Worm (Caenorhabditis elegans) whole organism, L4 larva: ENCODE measurements around the gene Y37H2A.14.

Experiments used
- T26A8.4 ChIP-seq: fragments of 200-800 bp; sonication (Bioruptor generic); IDR thresholded peaks from 2 replicates; pipeline ENCODE4 v1.3.6; 2022; ENCODE audit warnings: missing genetic modification characterization, missing compliant biosample characterization
- aly-2 ChIP-seq: sonication (generic microtip); optimal IDR thresholded peaks from 2 replicates; lab custom pipeline; 2018; ENCODE audit warnings: missing biosample characterization, missing genetic modification characterization
- dmd-8 ChIP-seq: fragments of 200-800 bp; sonication (Bioruptor generic); IDR thresholded peaks from 2 replicates; pipeline ENCODE4 v1.3.6; 2022; ENCODE audit warnings: missing genetic modification characterization, missing compliant biosample characterization
- pha-4 ChIP-seq, 2 experiments: fragments of 150-350 bp in 1 of 2; fragments of 200-800 bp in 1 of 2; sonication (Bioruptor generic) in 1 of 2; IDR thresholded peaks in 1 of 2; optimal IDR thresholded peaks in 1 of 2; 2 replicates each; pipeline versions ENCODE4 v1.3.6 to Lab custom; 2014 to 2022; ENCODE audit warnings: missing genetic modification characterization in 2 of 2, missing genetic modification reagents in 2 of 2, missing biosample characterization in 1 of 2, missing compliant biosample characterization in 1 of 2
- php-3 ChIP-seq: fragments of 200-800 bp; sonication (Bioruptor generic); IDR thresholded peaks from 2 replicates; pipeline ENCODE4 v1.3.6; 2022; ENCODE audit warnings: missing genetic modification reagents, missing genetic modification characterization, missing compliant biosample characterization
- saeg-2 ChIP-seq: fragments of 200-800 bp; sonication (Bioruptor generic); IDR thresholded peaks from 2 replicates; pipeline ENCODE4 v1.3.6; 2022; ENCODE audit warnings: missing genetic modification reagents, missing genetic modification characterization, missing compliant biosample characterization
- skn-1 ChIP-seq: fragments of 150-350 bp; optimal IDR thresholded peaks from 2 replicates; lab custom pipeline; 2014; ENCODE audit warnings: missing biosample characterization, missing genetic modification characterization
- unc-62 ChIP-seq, 3 experiments: fragments of 150-350 bp in 1 of 3; sonication (generic microtip); optimal IDR thresholded peaks in 2 of 3; peaks in 1 of 3; 1 replicate in 1 of 3; 2 replicates in 2 of 3; lab custom pipeline; 2014 to 2017; ENCODE audit warnings: missing biosample characterization in 3 of 3, missing genetic modification characterization in 3 of 3, missing genetic modification reagents in 3 of 3, missing genotype in 1 of 3
- zip-2 ChIP-seq: fragments of 150-350 bp; optimal IDR thresholded peaks from 2 replicates; lab custom pipeline; 2014; ENCODE audit warnings: missing biosample characterization, missing genetic modification characterization

DNA sequence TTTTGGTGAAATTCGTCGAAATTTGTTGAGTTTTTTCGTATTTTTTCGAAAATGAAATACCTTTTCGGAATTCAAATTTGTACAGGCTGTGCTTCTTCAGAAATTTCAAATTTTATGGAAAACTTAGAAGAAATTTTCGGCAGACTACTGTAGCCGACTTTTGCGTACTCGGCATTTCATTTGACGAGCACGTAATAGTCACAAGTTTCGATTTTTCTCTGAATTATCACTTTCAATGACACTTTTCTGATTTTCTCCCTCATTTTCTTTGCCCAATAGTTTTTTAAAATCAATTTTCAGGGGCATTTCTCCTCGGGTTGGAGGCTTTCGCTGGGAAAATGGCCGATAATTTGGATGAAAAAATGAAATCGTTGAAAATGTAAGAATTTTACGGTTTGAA, 19.9 kb upstream of the Y37H2A.14 start, which contains the start of gene fbxa-107:
- no peak for TF ChIP-seq php-3
- no peak for TF ChIP-seq skn-1 (tag; lab: Kevin White, UChicago)
- TF ChIP-seq pha-4 (GFP tag; IDR thresholded peaks at IDR 0.05; lab: Robert Waterston, UW): no peak
- TF ChIP-seq pha-4 (tag; optimal IDR thresholded peaks at IDR 0.05; lab: Kevin White, UChicago): no peak
- TF ChIP-seq unc-62 (GFP tag; optimal IDR thresholded peaks at IDR 0.05 in 1 of 2; lab: Kevin White, UChicago): no peak
- TF ChIP-seq unc-62 (tag; optimal IDR thresholded peaks at IDR 0.05; lab: Kevin White, UChicago): no peak
- TF ChIP-seq aly-2: no peak
- no peak for TF ChIP-seq saeg-2 (GFP tag; lab: Robert Waterston, UW)
- no peak for TF ChIP-seq dmd-8 (GFP tag; lab: Robert Waterston, UW)
- no peak for TF ChIP-seq zip-2
- no peak for TF ChIP-seq T26A8.4 (GFP tag; lab: Robert Waterston, UW)
